Worm (Caenorhabditis elegans) whole organism, mixed stage, embryonic: ENCODE results near the gene T13C5.10.

Experiments
- bed-3 ChIP-seq: fragments of 200-800 bp; sonication (Bioruptor generic); optimal IDR thresholded peaks from 3 replicates; lab custom pipeline; 2018; ENCODE audit warnings: mild to moderate bottlenecking, missing genetic modification characterization, moderate library complexity, missing compliant biosample characterization
- elt-1 ChIP-seq: sonication (generic microtip); optimal IDR thresholded peaks from 2 replicates; lab custom pipeline; 2017; ENCODE audit warnings: missing genetic modification characterization, mild to moderate bottlenecking, missing compliant biosample characterization, antibody characterized with exemption, moderate library complexity, borderline replicate concordance; ENCODE audit not compliant: insufficient read depth
- lsy-2 ChIP-seq: fragments of 150-350 bp; optimal IDR thresholded peaks from 2 replicates; lab custom pipeline; 2014; ENCODE audit warnings: missing biosample characterization, missing genetic modification characterization
- mep-1 ChIP-seq: fragments of 150-350 bp; optimal IDR thresholded peaks from 2 replicates; lab custom pipeline; 2017; ENCODE audit warnings: missing biosample characterization, missing genetic modification reagents, missing genetic modification characterization, inconsistent platforms
- nhr-12 ChIP-seq: fragments of 150-350 bp; optimal IDR thresholded peaks from 2 replicates; lab custom pipeline; 2014; ENCODE audit warnings: missing biosample characterization, missing genetic modification characterization
- nhr-76 ChIP-seq: sonication (generic microtip); optimal IDR thresholded peaks from 2 replicates; lab custom pipeline; 2017; ENCODE audit warnings: missing biosample characterization, missing genetic modification characterization
- sem-2 ChIP-seq: fragments of 200-800 bp; sonication (Bioruptor generic); optimal IDR thresholded peaks from 2 replicates; lab custom pipeline; 2018; ENCODE audit warnings: mild to moderate bottlenecking, missing genetic modification characterization, missing compliant biosample characterization
- snpc-4 ChIP-seq: fragments of 150-350 bp; optimal IDR thresholded peaks from 2 replicates; lab custom pipeline; 2014; ENCODE audit warnings: missing biosample characterization, missing genetic modification characterization
- unc-39 ChIP-seq: fragments of 150-350 bp; optimal IDR thresholded peaks from 2 replicates; lab custom pipeline; 2014; ENCODE audit warnings: missing biosample characterization, missing genetic modification characterization
- zip-8 ChIP-seq: fragments of 150-350 bp; optimal IDR thresholded peaks from 2 replicates; lab custom pipeline; 2014; ENCODE audit warnings: missing biosample characterization, missing genetic modification characterization

DNA sequence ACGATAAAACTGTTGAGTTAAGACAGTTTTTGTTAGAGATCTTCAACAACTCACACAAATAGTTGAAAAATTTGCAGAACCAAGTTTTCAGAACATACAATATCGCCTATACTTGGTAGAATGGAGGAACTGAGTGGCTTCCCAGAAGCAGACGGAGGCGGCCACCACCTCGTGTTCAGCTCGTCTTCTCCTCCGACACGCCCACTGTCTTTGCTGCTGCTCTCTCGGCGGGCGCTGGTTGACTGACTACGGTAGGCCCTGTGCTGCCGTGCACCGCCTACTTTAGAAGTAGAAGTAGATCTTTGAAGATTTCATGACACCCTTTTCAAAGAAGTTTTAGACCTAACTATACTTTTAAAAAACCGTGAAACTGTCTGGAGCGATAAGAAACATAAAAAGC is 25.9 kb upstream of the T13C5.10 start:
- TF ChIP-seq zip-8 (tag; lab: Kevin White, UChicago) (no peak), unc-39 (no peak), nhr-12 (tag; lab: Kevin White, UChicago) (no peak), nhr-76 (tag; lab: Kevin White, UChicago) (no peak), mep-1 (tag; lab: Kevin White, UChicago) (no peak), snpc-4 (tag; lab: Kevin White, UChicago) (no peak), sem-2 (GFP tag; lab: Kevin White, UChicago) (no peak), lsy-2 (tag; lab: Kevin White, UChicago) (no peak), elt-1 (tag; lab: Kevin White, UChicago) (no peak), bed-3 (GFP tag; lab: Kevin White, UChicago) (no peak)
